Worm (Caenorhabditis elegans) whole organism, midembryonic: ENCODE measurements around the gene tbc-16.

Experiments
- cog-1 ChIP-seq: sonication (generic microtip); optimal IDR thresholded peaks from 2 replicates; lab custom pipeline; 2016; ENCODE audit warnings: missing genetic modification characterization, missing compliant biosample characterization
- flt-1 ChIP-seq: fragments of 200-800 bp; sonication (Bioruptor generic); IDR thresholded peaks from 2 replicates; pipeline ENCODE4 v1.3.6; 2022; ENCODE audit warnings: missing genetic modification characterization, missing compliant biosample characterization
- med-1 ChIP-seq: sonication (generic microtip); optimal IDR thresholded peaks from 2 replicates; lab custom pipeline; 2017; ENCODE audit warnings: missing genetic modification characterization, mild to moderate bottlenecking, missing compliant biosample characterization, antibody characterized with exemption, missing genetic modification reagents; ENCODE audit not compliant: insufficient read depth
- ref-1 ChIP-seq: fragments of 200-800 bp; sonication (Bioruptor generic); conservative IDR thresholded peaks from 2 replicates; pipeline ENCODE4 v1.3.6; 2022; ENCODE audit warnings: missing genetic modification reagents, missing genetic modification characterization, missing compliant biosample characterization
- ztf-23 ChIP-seq: fragments of 200-800 bp; sonication (Bioruptor generic); IDR thresholded peaks from 2 replicates; pipeline ENCODE4 v1.3.6; 2022; ENCODE audit warnings: missing genetic modification reagents, missing genetic modification characterization, missing compliant biosample characterization
- ztf-29 ChIP-seq: fragments of 200-800 bp; sonication (Bioruptor generic); IDR thresholded peaks from 2 replicates; pipeline ENCODE4 v1.3.6; 2022; ENCODE audit warnings: missing genetic modification reagents, missing genetic modification characterization, missing compliant biosample characterization

DNA sequence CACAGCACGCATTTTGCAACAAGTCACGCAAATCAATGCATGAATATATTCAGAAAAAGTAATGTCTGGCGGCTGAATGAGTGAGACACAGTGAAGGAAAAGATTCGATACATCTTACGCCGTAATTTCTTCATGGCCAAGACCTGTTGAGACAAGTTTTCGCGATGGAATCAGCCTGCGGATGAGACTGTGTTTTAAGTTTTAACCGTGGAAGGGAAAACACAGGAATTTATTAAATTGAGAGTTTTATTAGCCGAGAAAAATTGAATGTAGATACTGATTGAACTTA lies 43.0 kb upstream of the tbc-16 start, which contains the start of gene hog-1:
- no peak for TF ChIP-seq med-1 (GFP tag; lab: Kevin White, UChicago)
- TF ChIP-seq cog-1 (tag; lab: Kevin White, UChicago), result no peak
- no peak for TF ChIP-seq flt-1
- no peak for TF ChIP-seq ztf-23
- TF ChIP-seq ref-1, result no peak
- no peak for TF ChIP-seq ztf-29 (GFP tag; lab: Robert Waterston, UW)
